Worm (Caenorhabditis elegans) whole organism, dauer: ENCODE data around the gene rer-1.

Experiments used
- unc-62 ChIP-seq: sonication (generic microtip); optimal IDR thresholded peaks from 2 replicates; lab custom pipeline; 2017; ENCODE audit warnings: missing biosample characterization, missing genetic modification reagents, missing genetic modification characterization

rer-1 gene

ce11 chrII:8810679-8811413 lies at the start of gene rer-1, which contains the start of gene F46C5.9:
Gene rer-1, plus strand, starts transcription at chrII:8811370.
Gene F46C5.9, minus strand, starts transcription at chrII:8810729.
- no peak for TF ChIP-seq unc-62

DNA sequence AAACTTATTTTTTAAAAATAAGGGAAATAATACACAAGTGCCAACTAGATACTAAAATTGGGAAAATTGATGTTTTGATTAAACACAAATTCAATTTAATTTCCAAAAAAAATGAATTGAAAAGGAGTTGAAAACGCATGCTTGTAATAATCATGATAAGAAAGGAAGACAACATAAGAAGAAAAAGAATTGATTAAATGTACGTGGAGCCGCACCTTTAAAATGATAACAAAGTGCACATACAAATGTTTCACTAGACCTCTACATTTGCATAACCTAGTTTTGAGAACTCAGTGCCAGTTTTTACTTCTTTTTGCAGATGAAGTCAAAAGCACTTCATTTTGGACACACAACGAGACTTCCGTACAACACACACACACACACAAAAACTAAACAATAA lies 49.4 kb upstream of the rer-1 start:
- no peak for TF ChIP-seq unc-62

DNA sequence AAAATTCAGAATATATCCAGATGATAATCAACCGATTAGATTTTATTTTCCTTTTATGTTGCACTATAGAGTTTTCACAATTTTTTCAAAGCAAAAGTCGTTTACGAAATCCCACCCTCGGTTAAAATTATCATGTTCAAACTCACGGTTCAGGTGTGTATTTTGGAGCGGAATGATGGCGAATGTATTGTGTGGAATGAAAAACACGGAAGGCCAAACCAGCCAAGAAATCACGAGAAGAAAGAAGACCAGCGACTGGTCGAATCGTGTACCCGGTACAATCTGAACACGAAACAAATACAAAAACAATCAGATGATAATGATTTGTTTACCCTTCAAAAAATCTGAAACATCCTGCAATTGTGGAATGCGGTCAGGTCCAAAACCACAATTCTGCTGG lies 47.8 kb upstream of the rer-1 start:
- no peak for TF ChIP-seq unc-62

DNA sequence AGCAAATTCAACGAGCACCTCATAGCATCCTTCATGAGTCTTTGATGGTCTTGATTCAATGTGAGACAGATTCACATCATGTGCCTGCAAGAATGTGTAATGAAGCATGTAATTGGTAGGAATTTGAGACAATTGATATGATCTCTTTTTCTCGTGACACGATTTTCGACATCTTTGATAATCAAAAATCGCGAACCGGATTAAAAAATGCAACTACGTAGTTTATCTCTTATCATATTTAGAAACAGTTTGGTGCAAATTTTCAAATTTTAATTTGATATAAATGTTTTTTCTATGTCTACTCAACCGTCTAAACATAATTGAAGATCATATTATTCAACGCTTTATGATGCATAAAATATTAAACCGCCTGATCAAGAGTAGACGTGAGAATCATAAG lies 46.8 kb upstream of the rer-1 start:
- TF ChIP-seq unc-62 = no peak

ce11 chrII:8765131-8765530 lies 46.0 kb upstream of the rer-1 start:
- TF ChIP-seq unc-62 = no peak

DNA sequence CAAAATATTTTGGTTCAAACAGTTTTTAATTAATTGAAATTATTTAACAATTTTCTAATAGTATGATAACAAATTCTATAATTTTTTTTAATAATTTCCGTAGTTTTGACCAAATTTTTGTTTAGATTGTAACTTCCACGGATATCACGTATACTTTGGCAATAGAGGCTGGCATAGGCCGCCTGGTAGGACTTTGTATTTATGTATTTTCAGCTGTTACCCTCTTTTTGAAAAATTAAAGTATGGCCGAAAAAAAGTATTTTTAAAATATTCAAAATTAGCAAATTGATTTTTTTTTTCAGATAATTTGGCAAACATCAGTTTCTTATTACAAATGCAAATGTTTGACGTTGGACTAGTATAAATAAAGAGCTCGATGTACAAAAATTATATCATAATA lies 44.7 kb upstream of the rer-1 start, which contains the start of the genes nsph-1.1 and K08F8.15:
Gene nsph-1.1, plus strand, starts transcription at position 301 of the 400 bp plus-strand sequence.
Gene K08F8.15, plus strand, starts transcription at position 335 of the 400 bp plus-strand sequence.
- TF ChIP-seq unc-62 = no peak

ce11 chrII:8766897-8767296 lies 44.3 kb upstream of the rer-1 start, which contains the start of gene pah-1:
Gene pah-1, minus strand, starts transcription at chrII:8766997.
- TF ChIP-seq unc-62 = no peak

ce11 chrII:8769375-8769774 lies 41.8 kb upstream of the rer-1 start:
- TF ChIP-seq unc-62 = no peak

- TF ChIP-seq unc-62 = no peak
Measured at ce11 chrII:8770675-8771074, 40.5 kb upstream of the rer-1 start, which contains the start of gene let-19. Gene let-19, plus strand, starts transcription at chrII:8770975.

DNA sequence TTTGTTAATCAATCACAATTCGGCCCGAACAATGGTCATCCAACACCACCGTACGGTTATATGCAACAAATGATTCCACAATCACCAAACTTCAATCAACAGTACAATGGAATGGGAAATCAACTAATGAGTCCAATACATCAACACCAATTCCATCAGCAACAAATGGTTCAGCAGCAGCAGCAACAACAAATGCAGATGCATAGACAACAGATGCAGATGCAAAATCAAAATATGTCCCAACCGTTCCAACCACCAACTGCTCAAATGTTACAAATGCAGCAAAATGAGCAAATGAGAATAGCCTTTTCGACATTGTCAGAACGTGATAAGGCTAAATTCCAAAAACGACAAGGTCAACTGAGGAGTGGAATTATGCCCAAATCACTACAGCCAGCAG lies 34.7 kb upstream of the rer-1 start:
- TF ChIP-seq unc-62 = no peak

- TF ChIP-seq unc-62 = no peak
Measured at ce11 chrII:8783451-8783967, 27.7 kb upstream of the rer-1 start, which contains the start of gene sgn-1. Gene sgn-1, minus strand, starts transcription at chrII:8783670.

- TF ChIP-seq unc-62 = no peak
Measured at ce11 chrII:8784235-8784928, 26.8 kb upstream of the rer-1 start.

DNA sequence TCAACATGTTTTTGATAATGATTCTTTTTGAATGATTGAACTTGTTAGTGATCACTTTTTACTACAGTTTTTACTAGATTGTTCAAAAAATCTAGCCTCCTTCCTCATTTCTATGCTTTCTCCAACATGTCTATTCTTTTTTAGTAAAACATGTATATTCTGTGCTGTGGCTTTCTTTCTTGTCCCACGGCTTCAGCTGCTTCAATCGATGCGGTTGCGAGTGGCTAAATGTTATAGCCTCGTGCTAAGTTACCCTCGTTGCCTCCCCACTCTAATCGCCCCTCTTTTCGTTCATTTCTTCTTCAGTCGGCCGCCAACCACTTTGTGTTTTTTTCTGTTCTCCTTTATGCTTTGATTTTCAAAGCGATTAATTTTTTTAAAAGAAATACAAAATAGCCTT lies 25.3 kb upstream of the rer-1 start:
- no peak for TF ChIP-seq unc-62

DNA sequence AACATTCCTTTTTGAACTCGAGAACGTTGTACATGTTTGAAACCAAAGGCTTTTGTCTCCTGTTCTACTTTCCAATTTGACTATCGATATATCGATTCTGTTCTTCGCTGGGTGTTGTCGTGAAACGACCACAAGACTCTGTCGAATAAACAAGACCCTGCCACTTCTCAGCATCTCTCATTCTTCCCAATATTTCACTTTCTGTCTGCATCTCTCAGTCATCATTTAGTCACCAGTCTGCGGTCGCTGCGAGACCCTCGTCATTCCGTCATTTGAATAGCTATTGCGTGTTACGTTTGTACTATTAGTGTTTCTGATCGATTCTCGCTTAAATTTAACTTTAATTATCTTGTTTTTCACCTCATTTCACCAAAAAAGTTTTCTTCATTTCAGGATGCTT lies 23.8 kb upstream of the rer-1 start:
- TF ChIP-seq unc-62 = no peak

DNA sequence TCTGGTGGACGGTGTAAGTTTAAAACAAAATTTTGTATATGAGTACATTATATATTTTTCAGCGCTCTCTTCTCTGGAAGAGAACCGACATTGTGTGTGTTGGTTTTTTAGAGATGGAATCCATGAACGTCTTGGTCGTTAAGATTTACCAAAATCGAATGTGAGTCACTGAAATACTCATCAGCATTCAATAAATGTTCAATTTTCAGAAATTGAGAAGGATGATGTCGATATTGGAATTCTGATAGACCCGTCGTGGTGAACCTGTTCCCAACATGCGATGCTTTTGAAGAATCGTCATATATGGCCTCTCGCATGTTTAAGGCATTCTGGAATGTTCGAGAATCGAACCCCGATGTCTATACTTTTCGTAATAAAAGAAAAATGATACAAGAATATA lies 22.4 kb upstream of the rer-1 start:
- TF ChIP-seq unc-62 = no peak

- no peak for TF ChIP-seq unc-62
Measured at ce11 chrII:8789828-8790558, 21.2 kb upstream of the rer-1 start, which contains the start of gene F07H5.13. Gene F07H5.13, plus strand, starts transcription at chrII:8790557.

ce11 chrII:8792640-8793039 lies 18.5 kb upstream of the rer-1 start, which contains the start of gene idpa-2:
Gene idpa-2, minus strand, starts transcription at chrII:8792740.
- no peak for TF ChIP-seq unc-62
